Worm (Caenorhabditis elegans) whole organism, late embryonic: ENCODE measurements around the gene W01A11.1.

Experiments
- ama-1 ChIP-seq: fragments of 150-350 bp; optimal IDR thresholded peaks from 2 replicates; lab custom pipeline; 2014
- elt-4 ChIP-seq: sonication (generic microtip); optimal IDR thresholded peaks from 2 replicates; lab custom pipeline; 2016; ENCODE audit warnings: missing genetic modification characterization, missing compliant biosample characterization
- ets-4 ChIP-seq: sonication (generic microtip); optimal IDR thresholded peaks from 2 replicates; lab custom pipeline; 2016; ENCODE audit warnings: missing genetic modification characterization, missing compliant biosample characterization

ce11 chrV:6492497-6492896 is 6.5 kb upstream of the W01A11.1 start:
- TF ChIP-seq ama-1 (lab: Kevin White, UChicago) = no peak
- TF ChIP-seq ets-4 (tag; lab: Kevin White, UChicago) = no peak
- TF ChIP-seq elt-4 = no peak
